Fruit fly (Drosophila melanogaster) whole organism, adult: ENCODE data around the gene CG17698.
"Not testable (repeated sequence)": the region's sequence is repeated elsewhere in the genome, so short reads cannot be mapped to it uniquely, and the experiment has no call there.

Experiments used
- CG11617 ChIP-seq: fragments of 200-800 bp; sonication (Bioruptor generic); optimal IDR thresholded peaks from 2 replicates; lab custom pipeline; 2017; ENCODE audit warnings: mild to moderate bottlenecking, missing biosample characterization, missing genetic modification reagents, missing genetic modification characterization
- CG12768 ChIP-seq: fragments of 200-800 bp; sonication (Bioruptor generic); optimal IDR thresholded peaks from 2 replicates; lab custom pipeline; 2017; ENCODE audit warnings: missing biosample characterization, missing genetic modification characterization, mild to moderate bottlenecking, moderate library complexity, missing genetic modification reagents
- CG14711 ChIP-seq: fragments of 200-800 bp; sonication (Bioruptor generic); optimal IDR thresholded peaks from 2 replicates; lab custom pipeline; 2018; ENCODE audit warnings: missing biosample characterization, mild to moderate bottlenecking, missing genetic modification characterization, moderate library complexity
- CG1620 ChIP-seq: fragments of 200-800 bp; sonication (Bioruptor generic); optimal IDR thresholded peaks from 2 replicates; lab custom pipeline; 2016; ENCODE audit warnings: missing biosample characterization, missing genetic modification characterization
- CG33017 ChIP-seq: fragments of 200-800 bp; sonication (Bioruptor generic); optimal IDR thresholded peaks from 2 replicates; lab custom pipeline; 2018; ENCODE audit warnings: missing biosample characterization, mild to moderate bottlenecking, missing genetic modification characterization, moderate library complexity
- CG5204 ChIP-seq: fragments of 200-800 bp; sonication (Bioruptor generic); optimal IDR thresholded peaks from 2 replicates; lab custom pipeline; 2016; ENCODE audit warnings: missing biosample characterization, missing genetic modification characterization
- CG7045 ChIP-seq: fragments of 200-800 bp; sonication (Bioruptor generic); optimal IDR thresholded peaks from 2 replicates; lab custom pipeline; 2017; ENCODE audit warnings: missing biosample characterization, mild to moderate bottlenecking, missing genetic modification characterization
- CG7101 ChIP-seq: fragments of 200-800 bp; sonication (Bioruptor generic); optimal IDR thresholded peaks from 2 replicates; lab custom pipeline; 2018; ENCODE audit warnings: missing biosample characterization, mild to moderate bottlenecking, missing genetic modification characterization, moderate library complexity
- Clk ChIP-seq: fragments of 200-800 bp; sonication (Bioruptor generic); optimal IDR thresholded peaks from 2 replicates; lab custom pipeline; 2017; ENCODE audit warnings: missing biosample characterization, missing genetic modification characterization
- Crg-1 ChIP-seq: fragments of 200-800 bp; sonication (Bioruptor generic); optimal IDR thresholded peaks from 2 replicates; lab custom pipeline; 2016; ENCODE audit warnings: missing biosample characterization, missing genetic modification characterization
- Hr96 ChIP-seq: fragments of 200-800 bp; sonication (Bioruptor generic); optimal IDR thresholded peaks from 2 replicates; lab custom pipeline; 2016; ENCODE audit warnings: missing biosample characterization, missing genetic modification characterization
- Mnt ChIP-seq: fragments of 200-800 bp; sonication (Bioruptor generic); optimal IDR thresholded peaks from 2 replicates; lab custom pipeline; 2016; ENCODE audit warnings: missing biosample characterization, mild to moderate bottlenecking, missing genetic modification characterization
- bab1 ChIP-seq: fragments of 200-800 bp; sonication (Bioruptor generic); optimal IDR thresholded peaks from 3 replicates; lab custom pipeline; 2019; ENCODE audit warnings: missing biosample characterization, mild to moderate bottlenecking, missing genetic modification characterization, moderate library complexity
- cic ChIP-seq: fragments of 200-800 bp; sonication (Bioruptor generic); optimal IDR thresholded peaks from 2 replicates; lab custom pipeline; 2017; ENCODE audit warnings: missing biosample characterization, mild to moderate bottlenecking, missing genetic modification characterization, moderate library complexity
- cnc ChIP-seq, 2 experiments: fragments of >200 bp; optimal IDR thresholded peaks; 2 replicates each; lab custom pipeline; 2017
- kay ChIP-seq: fragments of 200-800 bp; sonication (Bioruptor generic); peaks from one replicate; lab custom pipeline; 2016; ENCODE audit warnings: missing biosample characterization, missing genetic modification characterization, borderline replicate concordance
- ovo ChIP-seq: fragments of 200-800 bp; sonication (Bioruptor generic); optimal IDR thresholded peaks from 2 replicates; lab custom pipeline; 2016; ENCODE audit warnings: missing biosample characterization, missing genetic modification characterization
- pad ChIP-seq: fragments of 200-800 bp; sonication (Bioruptor generic); optimal IDR thresholded peaks from 3 replicates; lab custom pipeline; 2017; ENCODE audit warnings: missing biosample characterization, missing genetic modification characterization, mild to moderate bottlenecking, moderate library complexity, missing genetic modification reagents
- tj ChIP-seq: fragments of 200-800 bp; sonication (Bioruptor generic); optimal IDR thresholded peaks from 3 replicates; lab custom pipeline; 2017; ENCODE audit warnings: missing biosample characterization, mild to moderate bottlenecking, missing genetic modification characterization, moderate library complexity
- toe ChIP-seq: fragments of 200-800 bp; sonication (Bioruptor generic); optimal IDR thresholded peaks from 2 replicates; lab custom pipeline; 2016; ENCODE audit warnings: missing biosample characterization, missing genetic modification characterization

Gene CG17698

dm6 chr3L:23737660-23738059 lies at the start of gene CG17698:
TSS of gene CG17698 (plus strand) at chr3L:23737960.
- TF ChIP-seq CG5204 (GFP tag; lab: Kevin White, UChicago); CG7045 (GFP tag; lab: Kevin White, UChicago); CG33017 (tag; lab: Kevin White, UChicago): not testable (repeated sequence)

dm6 chr3L:23689807-23690206 lies 48.0 kb upstream of the CG17698 start:
- no peak for TF ChIP-seq CG33017 (tag; lab: Kevin White, UChicago)
- no peak for TF ChIP-seq CG12768
- no peak for TF ChIP-seq CG5204 (GFP tag; lab: Kevin White, UChicago)
- TF ChIP-seq kay (GFP tag; lab: Kevin White, UChicago), result no peak
- no peak for TF ChIP-seq Crg-1 (GFP tag; lab: Kevin White, UChicago)
- no peak for TF ChIP-seq cnc (optimal IDR thresholded peaks at IDR 0.05; lab: Kevin White, UChicago)
- no peak for TF ChIP-seq ovo (GFP tag; lab: Kevin White, UChicago)
- TF ChIP-seq bab1 (GFP tag; lab: Kevin White, UChicago), result no peak
- TF ChIP-seq pad (GFP tag; lab: Kevin White, UChicago), result no peak
- no peak for TF ChIP-seq CG11617 (GFP tag; lab: Kevin White, UChicago)
- no peak for TF ChIP-seq CG1620 (GFP tag; lab: Kevin White, UChicago)
- TF ChIP-seq CG7101 (tag; lab: Kevin White, UChicago), result no peak
- TF ChIP-seq toe (GFP tag; lab: Kevin White, UChicago), result no peak
- no peak for TF ChIP-seq cic (GFP tag; lab: Kevin White, UChicago)
- TF ChIP-seq tj (GFP tag; lab: Kevin White, UChicago), result no peak
- no peak for TF ChIP-seq Hr96 (GFP tag; lab: Kevin White, UChicago)
- TF ChIP-seq CG7045 (GFP tag; lab: Kevin White, UChicago), result no peak
- no peak for TF ChIP-seq Clk
- no peak for TF ChIP-seq Mnt

dm6 chr3L:23714772-23715171 lies 23.0 kb upstream of the CG17698 start, which contains the start of gene Spf30:
TSS of gene Spf30 (plus strand) at chr3L:23715023.
- TF ChIP-seq pad (GFP tag; lab: Kevin White, UChicago) (no peak), Crg-1 (GFP tag; lab: Kevin White, UChicago) (no peak), cic (GFP tag; lab: Kevin White, UChicago) (no peak), CG5204 (GFP tag; lab: Kevin White, UChicago) (no peak), kay (GFP tag; lab: Kevin White, UChicago) (no peak), cnc (optimal IDR thresholded peaks at IDR 0.05; lab: Kevin White, UChicago) (no peak), CG11617 (GFP tag; lab: Kevin White, UChicago) (no peak)

dm6 chr3L:23726261-23726879 lies 11.4 kb upstream of the CG17698 start, which contains the start of gene CG40298:
TSS of gene CG40298 (plus strand) at chr3L:23726829.
- no peak for TF ChIP-seq toe (GFP tag; lab: Kevin White, UChicago)
- no peak for TF ChIP-seq CG12768
- no peak for TF ChIP-seq kay (GFP tag; lab: Kevin White, UChicago)
- TF ChIP-seq CG7045 (GFP tag; lab: Kevin White, UChicago), result no peak
- no peak for TF ChIP-seq CG7101 (tag; lab: Kevin White, UChicago)
- TF ChIP-seq cic (GFP tag; lab: Kevin White, UChicago), result no peak
- TF ChIP-seq cnc (optimal IDR thresholded peaks at IDR 0.05; lab: Kevin White, UChicago), result no peak
- no peak for TF ChIP-seq CG11617 (GFP tag; lab: Kevin White, UChicago)
- TF ChIP-seq CG5204 (GFP tag; lab: Kevin White, UChicago), result no peak
- TF ChIP-seq Mnt, result no peak
- no peak for TF ChIP-seq Clk
- TF ChIP-seq Crg-1 (GFP tag; lab: Kevin White, UChicago), result no peak
- TF ChIP-seq bab1 (GFP tag; lab: Kevin White, UChicago), result no peak

- TF ChIP-seq CG5204 (GFP tag; lab: Kevin White, UChicago), result no peak
- no peak for TF ChIP-seq tj (GFP tag; lab: Kevin White, UChicago)
- TF ChIP-seq CG14711 (tag; lab: Kevin White, UChicago), result no peak
- TF ChIP-seq kay (GFP tag; lab: Kevin White, UChicago), result no peak
- TF ChIP-seq Mnt, result no peak
- TF ChIP-seq bab1 (GFP tag; lab: Kevin White, UChicago), result no peak
- TF ChIP-seq Hr96 (GFP tag; lab: Kevin White, UChicago), result no peak
- TF ChIP-seq CG7101 (tag; lab: Kevin White, UChicago), result no peak
- TF ChIP-seq cnc (optimal IDR thresholded peaks at IDR 0.05; lab: Kevin White, UChicago), result no peak
- TF ChIP-seq CG33017 (tag; lab: Kevin White, UChicago), result no peak
- no peak for TF ChIP-seq CG1620 (GFP tag; lab: Kevin White, UChicago)
- no peak for TF ChIP-seq Crg-1 (GFP tag; lab: Kevin White, UChicago)
- no peak for TF ChIP-seq CG7045 (GFP tag; lab: Kevin White, UChicago)
- no peak for TF ChIP-seq toe (GFP tag; lab: Kevin White, UChicago)
- no peak for TF ChIP-seq CG12768
- no peak for TF ChIP-seq cic (GFP tag; lab: Kevin White, UChicago)
- no peak for TF ChIP-seq ovo (GFP tag; lab: Kevin White, UChicago)
- TF ChIP-seq Clk, result no peak
- TF ChIP-seq CG11617 (GFP tag; lab: Kevin White, UChicago), result no peak
Measured at dm6 chr3L:23738183-23738831, 547 bp downstream of the CG17698 start.
